Fruit fly (Drosophila melanogaster): Measurements from ENCODE around the gene Alg13.
A peak's percentile ranks its signal among the peaks of the same experiment; 100 is the strongest.

The Alg13 gene

DNA sequence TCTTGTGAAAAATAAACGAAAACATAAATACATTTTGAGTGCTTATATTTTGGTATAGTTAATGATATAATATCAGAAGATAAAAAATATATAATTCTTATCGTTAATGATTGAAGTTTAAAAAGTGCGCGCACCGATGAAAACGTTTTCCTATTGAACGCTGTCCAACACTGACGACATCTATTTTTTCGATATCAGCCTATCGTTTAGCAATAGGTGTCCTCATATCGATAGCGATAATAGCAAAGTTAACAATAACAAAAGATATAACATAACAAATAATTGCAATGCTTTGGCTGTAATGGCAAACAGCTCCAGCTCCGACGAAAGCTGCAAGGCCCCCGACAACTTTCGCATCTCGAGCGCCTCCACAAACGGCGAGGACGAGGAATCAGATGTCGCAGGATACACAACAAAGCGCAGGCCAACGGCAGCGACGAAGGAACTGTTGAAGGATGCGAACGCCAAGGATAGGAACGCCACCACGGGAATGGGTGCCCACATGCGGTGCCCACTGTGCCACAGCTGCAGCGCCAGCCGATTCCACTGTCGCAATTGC is 22.1 kb downstream of the Alg13 start, which contains the start of gene Atg14 (continued):
- TF ChIP-seq CG34376 (GFP tag; optimal IDR thresholded peaks at IDR 0.05) (peak; percentile 54), CG31224 (GFP tag; IDR thresholded peaks at IDR 0.05) (no peak), Xrp1 (GFP tag; IDR thresholded peaks at IDR 0.05) (peak; percentile 44; the same call in 1 of the 2 replicates), Hsf (GFP tag; optimal IDR thresholded peaks at IDR 0.05) (no peak), CG17361 (GFP tag; IDR thresholded peaks at IDR 0.05) (0 out of 3 replicates have a peak, but pooled peaks have one; percentile 16), mld (GFP tag; IDR thresholded peaks at IDR 0.05; ENCODE audit: partially characterized antibody) (peak; percentile 97), HmgZ (tag; optimal IDR thresholded peaks at IDR 0.05) (peak; percentile 69), CG6791 (GFP tag; IDR thresholded peaks at IDR 0.05; ENCODE audit: partially characterized antibody) (peak; percentile 95), luna (GFP tag; optimal IDR thresholded peaks at IDR 0.05) (no peak), CG33213 (GFP tag; optimal IDR thresholded peaks at IDR 0.05) (no peak), Xbp1 (GFP tag; optimal IDR thresholded peaks at IDR 0.05) (peak; percentile 15), chinmo (GFP tag; IDR thresholded peaks at IDR 0.05; ENCODE audit: partially characterized antibody) (peak; percentile 90), CG15514 (GFP tag; optimal IDR thresholded peaks at IDR 0.05) (peak; percentile 47), Hand (GFP tag; optimal IDR thresholded peaks at IDR 0.05) (no peak), CG14710 (tag; optimal IDR thresholded peaks at IDR 0.05) (peak; percentile 53), PHDP (tag; optimal IDR thresholded peaks at IDR 0.05) (peak; percentile 31), Dek (tag; optimal IDR thresholded peaks at IDR 0.05) (peak; percentile 8), Doc3 (GFP tag; IDR thresholded peaks at IDR 0.05; ENCODE audit: partially characterized antibody) (peak; percentile 88), Mes4 (GFP tag; optimal IDR thresholded peaks at IDR 0.05) (no peak), hkb (optimal IDR thresholded peaks at IDR 0.05) (no peak), hkb (GFP tag; IDR thresholded peaks at IDR 0.05) (0 out of 2 replicates have a peak, but pooled peaks have one; percentile 20), CG13287 (GFP tag; IDR thresholded peaks at IDR 0.05; ENCODE audit: partially characterized antibody) (peak; percentile 97), CG18262 (tag; optimal IDR thresholded peaks at IDR 0.05) (peak; percentile 5), CG12391 (tag; optimal IDR thresholded peaks at IDR 0.05) (peak; percentile 8), CG17328 (GFP tag; IDR thresholded peaks at IDR 0.05) (no peak), lbe (GFP tag; optimal IDR thresholded peaks at IDR 0.05) (peak; percentile 50), insv (GFP tag; optimal IDR thresholded peaks at IDR 0.05) (no peak), repo (GFP tag; optimal IDR thresholded peaks at IDR 0.05) (peak; percentile 19), HLH4C (GFP tag; IDR thresholded peaks at IDR 0.05; ENCODE audit: partially characterized antibody) (peak; percentile 98), NfI (GFP tag; optimal IDR thresholded peaks at IDR 0.05) (peak; percentile 40), sob (GFP tag; IDR thresholded peaks at IDR 0.05) (peak; percentile 65), YL-1 (GFP tag; optimal IDR thresholded peaks at IDR 0.05) (peak; percentile 81), hbn (GFP tag; IDR thresholded peaks at IDR 0.05; ENCODE audit: partially characterized antibody) (peak; percentile 92), CG14667 (GFP tag; IDR thresholded peaks at IDR 0.05) (no peak), E2f2 (GFP tag; IDR thresholded peaks at IDR 0.05) (peak; percentile 98), MESR4 (GFP tag; optimal IDR thresholded peaks at IDR 0.05) (peak; percentile 66), grau (tag; optimal IDR thresholded peaks at IDR 0.05) (peak; percentile 35), sna (GFP tag; IDR thresholded peaks at IDR 0.05; ENCODE audit: partially characterized antibody) (peak; percentile 97), Pdp1 (GFP tag; optimal IDR thresholded peaks at IDR 0.05) (peak in 1 of 2 experiments; percentile 52), CG15601 (tag; optimal IDR thresholded peaks at IDR 0.05) (no peak), exex (tag; optimal IDR thresholded peaks at IDR 0.05) (peak; percentile 37), Abd-B (GFP tag; optimal IDR thresholded peaks at IDR 0.05) (peak; percentile 11), CHES-1-like (GFP tag; optimal IDR thresholded peaks at IDR 0.05) (peak; percentile 4), CG12155 (GFP tag; optimal IDR thresholded peaks at IDR 0.05) (peak; percentile 18), amos (GFP tag; IDR thresholded peaks at IDR 0.05; ENCODE audit: partially characterized antibody) (peak; percentile 92), CoRest (tag; optimal IDR thresholded peaks at IDR 0.05) (peak; percentile 34), CG10979 (tag; optimal IDR thresholded peaks at IDR 0.05) (peak; percentile 5), Awh (GFP tag; IDR thresholded peaks at IDR 0.05) (0 out of 2 replicates have a peak, but pooled peaks have one; percentile 21)
